Fruit fly (Drosophila melanogaster) S2 (cell line): ENCODE data around the gene CG31559.

Experiments used
- CG8478 ChIP-seq: fragments of >200 bp; optimal IDR thresholded peaks from 2 replicates; lab custom pipeline; 2018
- CTCF ChIP-seq, 2 experiments: fragments of >200 bp; optimal IDR thresholded peaks; 2 replicates each; lab custom pipeline; 2018

dm6 chr3R:6167183-6167582 is 10.1 kb upstream of the CG31559 start, which contains the start of gene CG1077:
- TF ChIP-seq CTCF (optimal IDR thresholded peaks at IDR 0.05; lab: Kevin White, UChicago) (no peak), CG8478 (lab: Kevin White, UChicago) (no peak)
